Worm (Caenorhabditis elegans) whole organism, late embryonic: Measurements from ENCODE around the gene H34I24.1.

ENCODE experiments used
- C08G9.2 ChIP-seq: sonication (generic microtip); optimal IDR thresholded peaks from 2 replicates; lab custom pipeline; 2016; ENCODE audit warnings: mild to moderate bottlenecking, missing genetic modification characterization, moderate library complexity, missing compliant biosample characterization
- C38D4.7 ChIP-seq: fragments of 200-800 bp; sonication (Bioruptor generic); optimal IDR thresholded peaks from 2 replicates; lab custom pipeline; 2018; ENCODE audit warnings: mild to moderate bottlenecking, missing genetic modification characterization, moderate library complexity, missing compliant biosample characterization
- F13H6.1 ChIP-seq: sonication (generic microtip); optimal IDR thresholded peaks from 2 replicates; lab custom pipeline; 2016; ENCODE audit warnings: missing genetic modification characterization, missing compliant biosample characterization
- K02D7.2 ChIP-seq: sonication (generic microtip); optimal IDR thresholded peaks from 2 replicates; lab custom pipeline; 2017; ENCODE audit warnings: mild to moderate bottlenecking, missing genetic modification characterization, missing compliant biosample characterization
- K09A11.1 ChIP-seq: sonication (generic microtip); optimal IDR thresholded peaks from 2 replicates; lab custom pipeline; 2017; ENCODE audit warnings: antibody characterized with exemption, mild to moderate bottlenecking, missing genetic modification characterization, missing compliant biosample characterization; ENCODE audit not compliant: insufficient read depth
- T23F11.4 ChIP-seq: fragments of 200-800 bp; sonication (Bioruptor generic); optimal IDR thresholded peaks from 2 replicates; lab custom pipeline; 2018; ENCODE audit warnings: mild to moderate bottlenecking, missing genetic modification characterization, missing compliant biosample characterization
- ahr-1 ChIP-seq: sonication (generic microtip); optimal IDR thresholded peaks from 2 replicates; lab custom pipeline; 2016; ENCODE audit warnings: missing genetic modification characterization, missing compliant biosample characterization
- ceh-2 ChIP-seq: sonication (generic microtip); optimal IDR thresholded peaks from 2 replicates; lab custom pipeline; 2016; ENCODE audit warnings: missing genotype, missing genetic modification characterization, missing compliant biosample characterization
- ceh-24 ChIP-seq: sonication (generic microtip); optimal IDR thresholded peaks from 2 replicates; lab custom pipeline; 2016; ENCODE audit warnings: mild to moderate bottlenecking, missing genetic modification characterization, missing compliant biosample characterization
- ceh-30 ChIP-seq: fragments of 150-350 bp; optimal IDR thresholded peaks from 2 replicates; lab custom pipeline; 2014; ENCODE audit warnings: missing biosample characterization, missing genetic modification characterization
- ceh-34 ChIP-seq: sonication (generic microtip); optimal IDR thresholded peaks from 2 replicates; lab custom pipeline; 2016; ENCODE audit warnings: mild to moderate bottlenecking, missing genetic modification characterization, missing compliant biosample characterization
- ceh-48 ChIP-seq: sonication (generic microtip); optimal IDR thresholded peaks from 2 replicates; lab custom pipeline; 2016; ENCODE audit warnings: missing genetic modification characterization, inconsistent platforms, missing compliant biosample characterization
- ceh-9 ChIP-seq: sonication (generic microtip); optimal IDR thresholded peaks from 2 replicates; lab custom pipeline; 2016; ENCODE audit warnings: mild to moderate bottlenecking, missing genetic modification characterization, inconsistent platforms, missing compliant biosample characterization
- che-1 ChIP-seq: sonication (generic microtip); optimal IDR thresholded peaks from 2 replicates; lab custom pipeline; 2016; ENCODE audit warnings: mild to moderate bottlenecking, missing genetic modification characterization, missing compliant biosample characterization
- dmd-4 ChIP-seq: sonication (generic microtip); optimal IDR thresholded peaks from 2 replicates; lab custom pipeline; 2016; ENCODE audit warnings: borderline replicate concordance, missing genetic modification characterization, missing compliant biosample characterization
- elt-2 ChIP-seq: sonication (generic microtip); optimal IDR thresholded peaks from 2 replicates; lab custom pipeline; 2016; ENCODE audit warnings: missing genetic modification reagents, missing genetic modification characterization, missing compliant biosample characterization
- elt-4 ChIP-seq: sonication (generic microtip); optimal IDR thresholded peaks from 2 replicates; lab custom pipeline; 2016; ENCODE audit warnings: missing genetic modification characterization, missing compliant biosample characterization
- fax-1 ChIP-seq: sonication (generic microtip); optimal IDR thresholded peaks from 2 replicates; lab custom pipeline; 2016; ENCODE audit warnings: missing genotype, missing genetic modification characterization, missing compliant biosample characterization
- fkh-10 ChIP-seq: fragments of 150-350 bp; optimal IDR thresholded peaks from 2 replicates; lab custom pipeline; 2014; ENCODE audit warnings: missing biosample characterization, missing genetic modification reagents, missing genetic modification characterization
- hlh-13 ChIP-seq: fragments of 200-800 bp; sonication (Bioruptor generic); optimal IDR thresholded peaks from 2 replicates; lab custom pipeline; 2018; ENCODE audit warnings: mild to moderate bottlenecking, missing genetic modification characterization, missing compliant biosample characterization
- hlh-30 ChIP-seq: sonication (generic microtip); optimal IDR thresholded peaks from 2 replicates; lab custom pipeline; 2017; ENCODE audit warnings: antibody characterized with exemption, missing genetic modification characterization, missing compliant biosample characterization; ENCODE audit not compliant: insufficient read depth
- lim-6 ChIP-seq: sonication (generic microtip); optimal IDR thresholded peaks from 2 replicates; lab custom pipeline; 2016; ENCODE audit warnings: missing genetic modification characterization, missing compliant biosample characterization
- madf-2 ChIP-seq: sonication (generic microtip); optimal IDR thresholded peaks from 2 replicates; lab custom pipeline; 2017; ENCODE audit warnings: missing genetic modification characterization, missing compliant biosample characterization
- nfya-1 ChIP-seq: sonication (generic microtip); optimal IDR thresholded peaks from 2 replicates; lab custom pipeline; 2017; ENCODE audit warnings: missing genetic modification characterization, mild to moderate bottlenecking, missing compliant biosample characterization, antibody characterized with exemption, moderate library complexity
- nhr-11 ChIP-seq: fragments of 150-350 bp; optimal IDR thresholded peaks from 2 replicates; lab custom pipeline; 2014; ENCODE audit warnings: missing biosample characterization, missing genetic modification characterization
- pat-9 ChIP-seq: fragments of 200-800 bp; sonication (Bioruptor generic); optimal IDR thresholded peaks from 2 replicates; lab custom pipeline; 2018; ENCODE audit warnings: mild to moderate bottlenecking, missing genetic modification characterization, moderate library complexity, missing compliant biosample characterization
- pax-1 ChIP-seq: fragments of 150-350 bp; optimal IDR thresholded peaks from 2 replicates; lab custom pipeline; 2014; ENCODE audit warnings: missing biosample characterization, missing genetic modification characterization
- pha-4 ChIP-seq: fragments of 150-350 bp; optimal IDR thresholded peaks from 2 replicates; lab custom pipeline; 2018; ENCODE audit warnings: missing biosample characterization, missing genetic modification reagents, missing genetic modification characterization
- pqm-1 ChIP-seq: sonication (generic microtip); optimal IDR thresholded peaks from 2 replicates; lab custom pipeline; 2016; ENCODE audit warnings: missing genetic modification characterization, missing compliant biosample characterization
- tbx-2 ChIP-seq: sonication (generic microtip); optimal IDR thresholded peaks from 2 replicates; lab custom pipeline; 2016; ENCODE audit warnings: missing genetic modification characterization, missing compliant biosample characterization
- unc-3 ChIP-seq, 2 experiments: fragments of 200-800 bp in 1 of 2; sonication (Bioruptor generic) in 1 of 2; sonication (generic microtip) in 1 of 2; conservative IDR thresholded peaks in 1 of 2; optimal IDR thresholded peaks in 1 of 2; 2 replicates each; pipeline versions ENCODE4 v1.3.6 to Lab custom; 2016 to 2022; ENCODE audit warnings: missing compliant biosample characterization in 2 of 2, missing genetic modification characterization in 2 of 2, missing genetic modification reagents in 1 of 2
- unc-86 ChIP-seq: sonication (generic microtip); optimal IDR thresholded peaks from 2 replicates; lab custom pipeline; 2016; ENCODE audit warnings: missing genetic modification characterization, missing compliant biosample characterization
- ztf-16 ChIP-seq: sonication (generic microtip); optimal IDR thresholded peaks from 2 replicates; lab custom pipeline; 2017; ENCODE audit warnings: missing genetic modification characterization, missing compliant biosample characterization

H34I24.1 gene

DNA sequence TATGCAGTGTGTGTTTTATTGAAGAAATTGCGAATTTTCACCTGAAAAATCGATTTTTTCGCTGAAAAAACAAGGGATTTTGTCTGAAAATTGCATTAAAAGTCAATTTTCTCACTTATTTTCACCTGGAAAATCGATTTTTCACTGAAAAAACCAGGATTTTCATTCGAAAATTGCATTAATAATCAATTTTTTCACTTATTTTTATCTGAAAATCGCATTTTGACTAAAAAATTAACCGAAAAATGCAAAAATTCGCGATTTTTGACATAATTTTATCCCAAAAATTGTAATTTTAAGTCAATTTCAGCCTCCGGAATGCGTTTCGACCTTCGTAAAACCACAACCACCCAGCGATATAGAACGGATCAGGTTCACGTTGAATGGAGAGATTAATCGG, 14.4 kb upstream of the H34I24.1 start, which contains the start of gene Y71H2AM.29:
TSS of gene Y71H2AM.29 (plus strand) at position 301 of the 400 bp plus-strand sequence.
- TF ChIP-seq unc-86 (tag; lab: Kevin White, UChicago) (no peak), ahr-1 (tag; lab: Kevin White, UChicago) (no peak), tbx-2 (tag; lab: Kevin White, UChicago) (no peak), ceh-34 (tag; lab: Kevin White, UChicago) (no peak), F13H6.1 (tag; lab: Kevin White, UChicago) (no peak), pqm-1 (no peak), fax-1 (tag; lab: Kevin White, UChicago) (no peak), C38D4.7 (no peak), unc-3 (GFP tag; conservative IDR thresholded peaks at IDR 0.05; lab: Robert Waterston, UW) (no peak), unc-3 (tag; optimal IDR thresholded peaks at IDR 0.05; lab: Kevin White, UChicago) (no peak), ceh-24 (tag; lab: Kevin White, UChicago) (no peak), K09A11.1 (no peak), K02D7.2 (tag; lab: Kevin White, UChicago) (no peak), pat-9 (tag; lab: Kevin White, UChicago) (no peak)
- TF ChIP-seq, all 69 proteins: peak for 0

DNA sequence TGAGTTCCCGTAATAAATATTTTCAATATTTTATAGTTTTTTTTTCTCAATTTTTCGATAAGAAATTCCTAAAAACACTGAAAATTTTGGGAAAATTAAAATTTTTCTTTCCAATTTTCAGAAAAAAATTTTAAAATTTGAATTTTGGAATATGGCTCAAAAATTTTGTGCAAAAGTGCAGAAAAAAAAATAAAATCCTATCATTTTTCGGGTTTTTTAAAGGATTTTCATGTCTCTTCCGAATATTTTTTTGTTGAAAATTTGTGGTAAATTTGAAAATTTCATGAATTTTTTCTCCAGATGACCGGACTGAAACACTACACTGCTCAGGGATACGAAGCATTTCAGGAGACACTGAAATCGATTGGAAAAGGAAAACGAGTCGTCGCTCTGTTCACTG, 12.5 kb upstream of the H34I24.1 start, which contains the start of gene txdc-17:
TSS of gene txdc-17 (plus strand) at position 301 of the 400 bp plus-strand sequence.
- no peak for TF ChIP-seq F13H6.1 (tag; lab: Kevin White, UChicago)
- TF ChIP-seq nhr-11 (tag; lab: Kevin White, UChicago): no peak
- no peak for TF ChIP-seq hlh-13 (GFP tag; lab: Kevin White, UChicago)
- TF ChIP-seq pha-4 (tag; lab: Kevin White, UChicago): no peak
- TF ChIP-seq ahr-1 (tag; lab: Kevin White, UChicago): no peak
- no peak for TF ChIP-seq elt-4 (tag; lab: Kevin White, UChicago)
- TF ChIP-seq C38D4.7: no peak
- TF ChIP-seq dmd-4: no peak
- TF ChIP-seq ceh-30 (tag; lab: Kevin White, UChicago): no peak
- no peak for TF ChIP-seq T23F11.4
- TF ChIP-seq lim-6 (tag; lab: Kevin White, UChicago): no peak
- TF ChIP-seq pax-1 (tag; lab: Kevin White, UChicago): no peak
- TF ChIP-seq madf-2 (tag; lab: Kevin White, UChicago): no peak
- no peak for TF ChIP-seq ztf-16
- no peak for TF ChIP-seq C08G9.2 (tag; lab: Kevin White, UChicago)
- no peak for TF ChIP-seq ceh-9 (tag; lab: Kevin White, UChicago)
- no peak for TF ChIP-seq che-1 (tag; lab: Kevin White, UChicago)
- no peak for TF ChIP-seq ceh-2 (tag; lab: Kevin White, UChicago)
- TF ChIP-seq fkh-10: no peak
- no peak for TF ChIP-seq hlh-30 (tag; lab: Kevin White, UChicago)

DNA sequence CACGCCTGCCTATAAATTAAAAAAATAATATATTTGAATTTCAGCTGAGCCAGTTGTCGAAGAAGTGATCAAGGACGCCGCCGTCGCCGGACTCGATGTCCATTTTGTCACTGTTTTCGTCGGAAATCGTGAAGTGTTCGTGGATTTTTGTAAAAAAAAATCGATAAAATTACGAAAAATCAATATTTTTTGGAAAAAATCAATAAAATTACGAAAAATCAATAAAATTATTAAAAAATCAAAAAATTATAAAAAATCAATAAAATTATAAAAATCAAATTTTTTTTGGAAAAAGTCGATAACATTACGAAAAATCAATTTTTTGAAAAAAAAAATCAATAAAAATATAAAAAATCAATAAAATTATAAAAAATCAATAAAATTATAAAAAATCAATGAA, 11.8 kb upstream of the H34I24.1 start:
- TF ChIP-seq ceh-34 (tag; lab: Kevin White, UChicago) (no peak), nfya-1 (no peak), pqm-1 (no peak), che-1 (tag; lab: Kevin White, UChicago) (no peak), ceh-48 (tag; lab: Kevin White, UChicago) (peak; percentile 20), ahr-1 (tag; lab: Kevin White, UChicago) (no peak)

DNA sequence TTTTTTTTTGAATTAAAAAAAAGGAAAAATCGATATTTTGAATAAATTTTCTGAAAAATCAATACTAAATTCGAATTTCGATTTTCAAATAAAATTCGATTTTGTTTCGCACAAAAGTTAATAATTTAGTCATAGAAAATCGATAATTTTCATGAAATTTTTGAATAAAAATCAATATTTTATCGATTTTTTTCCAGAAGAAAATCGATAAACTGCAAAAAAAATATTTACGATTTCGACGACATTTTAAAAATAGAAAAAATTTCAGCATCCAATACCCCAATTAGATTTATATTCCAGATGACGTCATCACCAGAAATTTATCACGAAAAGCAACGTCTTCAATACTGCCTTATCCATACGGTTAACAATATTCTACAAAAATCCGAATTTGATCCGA, 10.5 kb upstream of the H34I24.1 start, which contains the start of gene josd-1:
TSS of gene josd-1 (plus strand) at position 301 of the 400 bp plus-strand sequence.
- no peak for TF ChIP-seq elt-2 (tag; lab: Kevin White, UChicago)
